Worm (Caenorhabditis elegans): ENCODE data around the gene str-196.

DNA sequence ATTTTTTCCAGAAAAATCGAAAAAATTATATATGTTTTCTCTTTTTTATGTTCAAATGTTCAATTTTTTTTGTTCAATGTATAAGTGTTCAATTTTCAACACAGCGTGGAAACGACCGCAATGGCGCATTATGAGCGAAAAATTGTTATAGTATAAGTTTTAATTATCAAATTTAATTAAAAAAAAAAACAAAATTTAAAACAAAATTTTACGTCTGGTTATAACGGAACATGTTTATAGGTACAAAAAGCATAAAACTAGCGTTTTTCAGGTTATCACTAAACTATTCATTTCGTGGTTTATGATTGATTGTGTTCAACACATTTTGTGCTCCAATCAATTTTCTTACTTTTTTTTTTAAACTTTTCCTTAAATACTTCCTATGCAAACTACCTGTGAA, 2.2 kb upstream of the str-196 start, which contains the start of gene nhr-106:
- TF ChIP-seq mab-5 (tag; optimal IDR thresholded peaks at IDR 0.05) (no peak), unc-62 (GFP tag; optimal IDR thresholded peaks at IDR 0.05) (no peak), snpc-4 (tag; optimal IDR thresholded peaks at IDR 0.05) (no peak), ztf-11 (tag; optimal IDR thresholded peaks at IDR 0.05) (no peak), nhr-12 (tag; optimal IDR thresholded peaks at IDR 0.05) (no peak), cnd-1 (tag; optimal IDR thresholded peaks at IDR 0.05) (no peak), nhr-237 (tag; optimal IDR thresholded peaks at IDR 0.05) (no peak), elt-1 (tag; optimal IDR thresholded peaks at IDR 0.05; ENCODE audit: borderline replicate concordance, insufficient read depth) (no peak)

Data from whole organism, mixed stage, embryonic.